Worm (Caenorhabditis elegans) whole organism, L4 larva: ENCODE measurements around the gene srx-48.

Source experiments
- F10B5.3 ChIP-seq: sonication (generic microtip); optimal IDR thresholded peaks from 2 replicates; lab custom pipeline; 2016; ENCODE audit warnings: mild to moderate bottlenecking, missing genetic modification characterization, missing compliant biosample characterization
- R02D3.7 ChIP-seq: fragments of 150-350 bp; sonication (generic microtip); optimal IDR thresholded peaks from 3 replicates; lab custom pipeline; 2014; ENCODE audit warnings: missing biosample characterization, missing genetic modification characterization
- Y5F2A.4 ChIP-seq: fragments of 200-800 bp; sonication (Bioruptor generic); optimal IDR thresholded peaks from 2 replicates; lab custom pipeline; 2018; ENCODE audit warnings: mild to moderate bottlenecking, missing genetic modification characterization, missing compliant biosample characterization
- aly-2 ChIP-seq: sonication (generic microtip); optimal IDR thresholded peaks from 2 replicates; lab custom pipeline; 2018; ENCODE audit warnings: missing biosample characterization, missing genetic modification characterization
- attf-4 ChIP-seq: sonication (generic microtip); optimal IDR thresholded peaks from 3 replicates; lab custom pipeline; 2017; ENCODE audit warnings: missing biosample characterization, missing genetic modification characterization
- ceh-20 ChIP-seq: fragments of 200-800 bp; sonication (Bioruptor generic); IDR thresholded peaks from 2 replicates; pipeline ENCODE4 v1.3.6; 2022; ENCODE audit warnings: missing genetic modification reagents, missing genetic modification characterization, missing compliant biosample characterization
- ceh-44 ChIP-seq: fragments of 200-800 bp; sonication (Bioruptor generic); IDR thresholded peaks from 2 replicates; pipeline ENCODE4 v1.3.6; 2022; ENCODE audit warnings: missing genetic modification reagents, missing genetic modification characterization, missing compliant biosample characterization
- ceh-62 ChIP-seq: sonication (generic microtip); optimal IDR thresholded peaks from 2 replicates; lab custom pipeline; 2017; ENCODE audit warnings: missing biosample characterization, missing genetic modification characterization
- cey-2 ChIP-seq: sonication (generic microtip); optimal IDR thresholded peaks from 3 replicates; lab custom pipeline; 2017; ENCODE audit warnings: missing genetic modification characterization, mild to moderate bottlenecking, missing compliant biosample characterization, antibody characterized with exemption, borderline replicate concordance; ENCODE audit not compliant: insufficient read depth
- daf-16 ChIP-seq, 3 experiments: sonication (generic microtip); optimal IDR thresholded peaks; 2 replicates each; lab custom pipeline; 2016 to 2017; ENCODE audit warnings: missing genetic modification characterization in 3 of 3, missing genetic modification reagents in 3 of 3, mild to moderate bottlenecking in 2 of 3, missing compliant biosample characterization in 2 of 3, missing biosample characterization in 1 of 3, moderate library complexity in 1 of 3
- daf-19 ChIP-seq: fragments of 200-800 bp; sonication (Bioruptor generic); conservative IDR thresholded peaks from 2 replicates; pipeline ENCODE4 v1.3.6; 2022; ENCODE audit warnings: missing genetic modification characterization, missing compliant biosample characterization
- dmd-6 ChIP-seq: fragments of 200-800 bp; sonication (Bioruptor generic); IDR thresholded peaks from 2 replicates; pipeline ENCODE4 v1.3.6; 2022; ENCODE audit warnings: missing genetic modification reagents, missing genetic modification characterization, missing compliant biosample characterization
- dmd-8 ChIP-seq: fragments of 200-800 bp; sonication (Bioruptor generic); IDR thresholded peaks from 2 replicates; pipeline ENCODE4 v1.3.6; 2022; ENCODE audit warnings: missing genetic modification characterization, missing compliant biosample characterization
- dmd-9 ChIP-seq: fragments of 200-800 bp; sonication (Bioruptor generic); IDR thresholded peaks from 2 replicates; pipeline ENCODE4 v1.3.6; 2022; ENCODE audit warnings: missing genetic modification reagents, missing genetic modification characterization, missing compliant biosample characterization
- dpl-1 ChIP-seq: fragments of 150-350 bp; optimal IDR thresholded peaks from 2 replicates; lab custom pipeline; 2014; ENCODE audit warnings: missing biosample characterization, missing genetic modification reagents, missing genetic modification characterization
- dve-1 ChIP-seq: sonication (generic microtip); optimal IDR thresholded peaks from 2 replicates; lab custom pipeline; 2017; ENCODE audit warnings: antibody characterized with exemption, mild to moderate bottlenecking, missing genetic modification characterization, missing compliant biosample characterization; ENCODE audit not compliant: insufficient read depth
- egl-27 ChIP-seq: sonication (generic microtip); optimal IDR thresholded peaks from 3 replicates; lab custom pipeline; 2017; ENCODE audit warnings: missing biosample characterization, missing genetic modification reagents, missing genetic modification characterization
- fkh-10 ChIP-seq: fragments of 150-350 bp; optimal IDR thresholded peaks from 2 replicates; lab custom pipeline; 2014; ENCODE audit warnings: missing biosample characterization, missing genetic modification reagents, missing genetic modification characterization
- hlh-30 ChIP-seq: sonication (generic microtip); optimal IDR thresholded peaks from 2 replicates; lab custom pipeline; 2017; ENCODE audit warnings: antibody characterized with exemption, mild to moderate bottlenecking, missing genetic modification characterization, missing compliant biosample characterization; ENCODE audit not compliant: insufficient read depth
- lin-29 ChIP-seq: fragments of 200-800 bp; sonication (Bioruptor generic); IDR thresholded peaks from 2 replicates; pipeline ENCODE4 v1.3.6; 2022; ENCODE audit warnings: missing genetic modification reagents, missing genetic modification characterization, missing compliant biosample characterization
- mdl-1 ChIP-seq, 2 experiments: fragments of 150-350 bp in 1 of 2; sonication (generic microtip) in 1 of 2; optimal IDR thresholded peaks; 2 replicates each; lab custom pipeline; 2014 to 2017; ENCODE audit warnings: missing biosample characterization in 2 of 2, missing genetic modification characterization in 2 of 2
- mes-2 ChIP-seq: sonication (generic microtip); optimal IDR thresholded peaks from 2 replicates; lab custom pipeline; 2016; ENCODE audit warnings: missing genotype, mild to moderate bottlenecking, missing genetic modification characterization, missing compliant biosample characterization; ENCODE audit not compliant: poor library complexity, severe bottlenecking
- nhr-10 ChIP-seq: fragments of 150-350 bp; optimal IDR thresholded peaks from 2 replicates; lab custom pipeline; 2014; ENCODE audit warnings: missing biosample characterization, missing genetic modification characterization
- nhr-111 ChIP-seq: fragments of 200-800 bp; sonication (Bioruptor generic); optimal IDR thresholded peaks from 2 replicates; lab custom pipeline; 2018; ENCODE audit warnings: mild to moderate bottlenecking, missing genetic modification characterization, missing compliant biosample characterization
- nhr-28 ChIP-seq: fragments of 150-350 bp; optimal IDR thresholded peaks from 2 replicates; lab custom pipeline; 2014; ENCODE audit warnings: missing biosample characterization, missing genetic modification characterization
- nhr-42 ChIP-seq: fragments of 200-800 bp; sonication (Bioruptor generic); IDR thresholded peaks from 2 replicates; pipeline ENCODE4 v1.3.6; 2022; ENCODE audit warnings: missing genetic modification characterization, missing compliant biosample characterization
- nhr-48 ChIP-seq: sonication (generic microtip); optimal IDR thresholded peaks from 2 replicates; lab custom pipeline; 2016; ENCODE audit warnings: mild to moderate bottlenecking, missing genetic modification characterization, missing compliant biosample characterization
- nhr-6 ChIP-seq: fragments of 150-350 bp; optimal IDR thresholded peaks from 2 replicates; lab custom pipeline; 2014; ENCODE audit warnings: missing biosample characterization, missing genetic modification characterization
- nhr-77 ChIP-seq: fragments of 150-350 bp; optimal IDR thresholded peaks from 2 replicates; lab custom pipeline; 2014; ENCODE audit warnings: missing biosample characterization, missing genetic modification characterization
- pqm-1 ChIP-seq: sonication (generic microtip); optimal IDR thresholded peaks from 2 replicates; lab custom pipeline; 2017; ENCODE audit warnings: missing biosample characterization, missing genetic modification characterization
- sdz-12 ChIP-seq: fragments of 200-800 bp; sonication (Bioruptor generic); optimal IDR thresholded peaks from 2 replicates; lab custom pipeline; 2018; ENCODE audit warnings: mild to moderate bottlenecking, missing genetic modification characterization, missing compliant biosample characterization
- skn-1 ChIP-seq: fragments of 150-350 bp; optimal IDR thresholded peaks from 2 replicates; lab custom pipeline; 2014; ENCODE audit warnings: missing biosample characterization, missing genetic modification characterization
- unc-39 ChIP-seq: sonication (generic microtip); optimal IDR thresholded peaks from 2 replicates; lab custom pipeline; 2017; ENCODE audit warnings: missing biosample characterization, missing genetic modification characterization
- zfp-3 ChIP-seq: fragments of 200-800 bp; sonication (Bioruptor generic); conservative IDR thresholded peaks from 2 replicates; pipeline ENCODE4 v1.3.6; 2022; ENCODE audit warnings: missing genetic modification reagents, missing genetic modification characterization, missing compliant biosample characterization
- ztf-11 ChIP-seq: fragments of 150-350 bp; optimal IDR thresholded peaks from 2 replicates; lab custom pipeline; 2014; ENCODE audit warnings: missing biosample characterization, missing genetic modification characterization
- ztf-7 ChIP-seq: fragments of 150-350 bp; optimal IDR thresholded peaks from 2 replicates; lab custom pipeline; 2014; ENCODE audit warnings: missing biosample characterization, missing genetic modification characterization

The srx-48 gene

DNA sequence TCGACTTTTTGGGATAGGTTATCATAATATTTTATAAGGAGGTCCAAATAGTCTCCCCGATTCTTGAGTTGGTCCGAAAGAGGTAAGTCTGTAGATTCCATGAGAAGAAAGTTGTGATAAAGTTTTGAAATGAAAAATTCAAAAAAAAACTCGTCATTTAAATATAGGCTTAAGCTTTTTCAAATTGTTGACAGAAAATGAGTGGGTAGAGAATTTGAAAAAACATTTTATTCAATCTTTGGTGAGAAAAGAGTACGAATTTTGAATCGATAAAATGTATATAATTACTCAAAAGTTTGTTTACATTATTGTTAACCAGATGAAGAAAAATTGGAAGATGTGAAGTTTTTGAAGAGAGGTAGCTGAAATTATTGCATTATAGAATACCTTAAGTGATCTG, 2.0 kb upstream of the srx-48 start, which contains the start of gene T26H8.5:
TSS of gene T26H8.5 (minus strand) at position 101 of the 400 bp plus-strand sequence.
- TF ChIP-seq zfp-3 (GFP tag; lab: Robert Waterston, UW), result no peak
- TF ChIP-seq mdl-1 (tag; optimal IDR thresholded peaks at IDR 0.05; lab: Kevin White, UChicago), result no peak
- TF ChIP-seq ceh-20 (GFP tag; lab: Robert Waterston, UW), result no peak
- no peak for TF ChIP-seq mes-2 (tag; lab: Kevin White, UChicago)
- no peak for TF ChIP-seq nhr-111 (GFP tag; lab: Kevin White, UChicago)
- TF ChIP-seq skn-1 (tag; lab: Kevin White, UChicago), result no peak
- no peak for TF ChIP-seq R02D3.7 (tag; lab: Kevin White, UChicago)
- no peak for TF ChIP-seq dmd-6 (GFP tag; lab: Robert Waterston, UW)

DNA sequence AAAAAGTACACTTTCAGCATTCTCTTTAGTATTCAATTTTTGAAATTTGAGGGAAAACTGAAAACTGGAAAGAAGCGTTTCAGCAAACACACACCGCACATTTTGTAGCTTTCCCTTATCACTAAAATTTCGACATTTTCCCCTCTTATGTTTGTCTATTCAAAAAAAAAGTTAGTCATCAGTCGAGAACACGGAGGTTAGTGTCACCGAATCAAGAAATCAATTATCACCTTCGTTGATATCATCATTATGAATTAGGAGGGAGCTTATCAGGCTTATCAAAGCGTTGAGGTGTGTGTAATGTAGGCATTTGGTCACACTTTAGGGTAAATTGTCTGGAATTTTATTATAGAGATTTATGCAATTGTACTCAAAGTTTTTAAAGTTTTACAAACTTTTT, 4.9 kb downstream of the srx-48 start, which contains the start of gene cpr-3:
TSS of gene cpr-3 (minus strand) at position 104 of the 400 bp plus-strand sequence.
- TF ChIP-seq hlh-30 (peak; percentile 49), attf-4 (tag; lab: Kevin White, UChicago) (no peak), pqm-1 (tag; lab: Kevin White, UChicago) (peak; percentile 99), cey-2 (no peak), daf-16 (GFP tag; optimal IDR thresholded peaks at IDR 0.05; lab: Kevin White, UChicago) (no peak), daf-16 (tag; optimal IDR thresholded peaks at IDR 0.05; lab: Kevin White, UChicago) (peak; percentile 85), ceh-62 (no peak), nhr-48 (tag; lab: Kevin White, UChicago) (peak; percentile 27), dve-1 (tag; lab: Kevin White, UChicago) (peak; percentile 73), nhr-28 (peak; percentile 98), dmd-6 (GFP tag; lab: Robert Waterston, UW) (peak; percentile 95), nhr-6 (tag; lab: Kevin White, UChicago) (peak; percentile 99), ztf-7 (peak; percentile 31), dmd-8 (no peak), nhr-77 (tag; lab: Kevin White, UChicago) (peak; percentile 83), mdl-1 (tag; optimal IDR thresholded peaks at IDR 0.05; lab: Kevin White, UChicago) (peak in 1 of 2 experiments; percentile 30)
- TF ChIP-seq, all 104 proteins: peak for 11

DNA sequence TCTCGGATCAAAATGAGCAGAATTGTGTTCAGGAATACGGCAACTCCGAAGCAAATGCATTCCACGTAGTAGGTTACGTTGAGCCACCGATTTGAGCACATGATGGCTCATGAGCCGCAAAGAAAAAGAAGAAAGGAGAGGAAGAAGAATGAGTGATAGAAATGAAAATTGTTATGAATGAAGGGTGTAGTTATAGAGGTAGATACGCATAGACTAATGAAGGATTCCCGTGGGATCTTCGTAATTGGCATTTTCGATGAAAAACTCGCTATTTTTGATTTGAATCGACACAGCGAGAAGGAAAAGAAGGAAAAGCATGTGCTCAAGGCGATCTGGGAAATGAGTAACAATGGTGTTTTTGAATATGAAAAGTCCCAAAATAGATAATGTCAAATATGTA, 9.7 kb downstream of the srx-48 start, which contains the start of gene str-96:
TSS of gene str-96 (minus strand) at position 101 of the 400 bp plus-strand sequence.
- TF ChIP-seq unc-39 (tag; lab: Kevin White, UChicago) (no peak), aly-2 (tag; lab: Kevin White, UChicago) (no peak), cey-2 (no peak), nhr-42 (GFP tag; lab: Robert Waterston, UW) (no peak), F10B5.3 (tag; lab: Kevin White, UChicago) (no peak), dmd-9 (GFP tag; lab: Robert Waterston, UW) (no peak), dmd-6 (GFP tag; lab: Robert Waterston, UW) (no peak), ceh-62 (no peak), hlh-30 (no peak), lin-29 (GFP tag; lab: Robert Waterston, UW) (no peak), ceh-44 (GFP tag; lab: Robert Waterston, UW) (no peak), dpl-1 (GFP tag; lab: Kevin White, UChicago) (no peak)
- TF ChIP-seq, all 104 proteins: peak for 0

DNA sequence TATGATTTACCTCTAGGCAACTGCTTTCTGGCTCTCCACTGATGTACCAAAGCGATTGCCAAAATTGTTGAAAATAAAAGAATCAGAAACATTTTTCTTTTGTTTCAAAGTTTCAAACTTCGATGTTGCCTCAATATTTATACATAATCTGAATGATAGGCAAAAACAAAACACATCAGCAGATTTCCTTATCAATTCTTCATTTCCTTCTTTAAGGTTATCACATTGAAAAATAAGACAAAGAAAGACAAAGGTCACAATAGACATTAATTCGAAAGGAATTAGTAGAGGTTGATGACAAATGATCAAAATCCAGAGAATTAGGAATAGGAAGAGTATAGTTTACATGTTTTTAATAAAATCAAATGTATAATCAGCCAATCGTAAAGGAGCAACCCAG, 12.5 kb downstream of the srx-48 start, which contains the start of gene cyp-34A2:
TSS of gene cyp-34A2 (minus strand) at position 101 of the 400 bp plus-strand sequence.
- TF ChIP-seq sdz-12 (GFP tag; lab: Kevin White, UChicago) (no peak), fkh-10 (no peak), lin-29 (GFP tag; lab: Robert Waterston, UW) (no peak), nhr-42 (GFP tag; lab: Robert Waterston, UW) (no peak), ztf-11 (no peak), egl-27 (no peak), nhr-10 (no peak), Y5F2A.4 (GFP tag; lab: Kevin White, UChicago) (no peak), daf-19 (GFP tag; lab: Robert Waterston, UW) (no peak)
